Worm (Caenorhabditis elegans): ENCODE data around the gene trm-1.
A peak's percentile ranks its signal among the peaks of the same experiment; 100 is the strongest.

trm-1 gene

DNA sequence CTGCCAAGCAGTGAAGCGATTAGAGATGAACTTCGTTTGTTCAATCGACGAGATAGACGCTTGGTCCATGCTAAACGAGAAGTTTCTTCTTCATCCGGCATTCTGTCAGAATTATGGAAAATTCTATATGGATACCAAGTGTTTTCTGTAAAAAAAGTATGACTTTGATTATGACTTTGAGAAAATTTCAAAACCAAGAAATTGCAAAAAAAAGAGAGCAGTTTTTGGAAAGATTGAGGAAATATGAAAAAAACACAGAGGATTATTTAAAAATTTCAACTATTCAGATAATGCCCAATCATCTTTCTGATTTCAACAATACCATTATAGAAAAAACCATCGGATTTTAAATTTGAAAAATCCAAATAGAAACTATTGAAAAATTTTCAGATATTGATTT is 40.1 kb downstream of the trm-1 start, which contains the start of gene par-1:
Gene par-1 (minus strand): TSS at position 101 of the 400 bp plus-strand sequence.
- TF ChIP-seq hlh-30 (tag; optimal IDR thresholded peaks at IDR 0.05; ENCODE audit: insufficient read depth) (no peak), pax-1 (tag; optimal IDR thresholded peaks at IDR 0.05) (no peak), ceh-9 (tag; optimal IDR thresholded peaks at IDR 0.05) (no peak), sox-2 (GFP tag; IDR thresholded peaks at IDR 0.05) (no peak), ama-1 (optimal IDR thresholded peaks at IDR 0.05) (no peak), nhr-11 (tag; optimal IDR thresholded peaks at IDR 0.05) (no peak), sox-4 (tag; optimal IDR thresholded peaks at IDR 0.05) (no peak), che-1 (tag; optimal IDR thresholded peaks at IDR 0.05) (no peak), lim-6 (tag; optimal IDR thresholded peaks at IDR 0.05) (no peak), fkh-10 (GFP tag; optimal IDR thresholded peaks at IDR 0.05) (no peak), pros-1 (tag; optimal IDR thresholded peaks at IDR 0.05) (no peak), hlh-15 (tag; optimal IDR thresholded peaks at IDR 0.05) (no peak), ceh-48 (tag; optimal IDR thresholded peaks at IDR 0.05) (no peak), elt-4 (tag; optimal IDR thresholded peaks at IDR 0.05) (no peak), hlh-8 (tag; optimal IDR thresholded peaks at IDR 0.05) (no peak), ets-4 (tag; optimal IDR thresholded peaks at IDR 0.05) (no peak)

ce11 chrV:14143634-14144033 is 41.8 kb downstream of the trm-1 start:
- TF ChIP-seq ceh-48 (tag; optimal IDR thresholded peaks at IDR 0.05) (no peak), sox-2 (GFP tag; IDR thresholded peaks at IDR 0.05) (no peak), hlh-13 (GFP tag; optimal IDR thresholded peaks at IDR 0.05) (no peak), hlh-6 (tag; optimal IDR thresholded peaks at IDR 0.05) (no peak), fkh-6 (tag; optimal IDR thresholded peaks at IDR 0.05) (no peak), che-1 (tag; optimal IDR thresholded peaks at IDR 0.05) (no peak), odd-2 (tag; optimal IDR thresholded peaks at IDR 0.05) (no peak), unc-42 (tag; optimal IDR thresholded peaks at IDR 0.05) (peak; percentile 70)

- no peak for TF ChIP-seq C08G9.2 (tag; optimal IDR thresholded peaks at IDR 0.05)
- no peak for TF ChIP-seq unc-3 (GFP tag; conservative IDR thresholded peaks at IDR 0.05)
- no peak for TF ChIP-seq unc-3 (tag; optimal IDR thresholded peaks at IDR 0.05)
- TF ChIP-seq hlh-13 (GFP tag; optimal IDR thresholded peaks at IDR 0.05), result no peak
- no peak for TF ChIP-seq ceh-9 (tag; optimal IDR thresholded peaks at IDR 0.05)
- TF ChIP-seq pros-1 (tag; optimal IDR thresholded peaks at IDR 0.05), result no peak
- TF ChIP-seq ets-4 (tag; optimal IDR thresholded peaks at IDR 0.05), result no peak
Measured at ce11 chrV:14141846-14142245, 43.6 kb downstream of the trm-1 start.

DNA sequence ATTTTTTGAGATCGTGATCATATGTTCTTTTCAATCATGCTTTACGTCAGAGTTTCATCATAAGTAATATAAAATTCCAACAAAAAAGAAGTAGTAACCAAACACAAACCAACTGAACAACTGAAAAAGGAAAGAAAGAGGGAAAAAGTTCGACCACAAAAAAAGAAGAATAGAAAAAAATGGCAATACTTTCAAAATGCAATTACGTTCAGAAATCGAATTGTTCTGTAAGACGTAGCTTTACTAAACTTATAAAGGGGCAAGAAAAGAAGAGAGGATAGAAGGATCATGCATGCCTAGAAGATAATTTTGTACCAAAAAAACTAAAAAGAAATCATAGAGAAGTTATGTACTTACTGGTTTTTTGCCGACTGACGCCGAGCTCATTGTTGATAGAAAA is 44.7 kb downstream of the trm-1 start:
- TF ChIP-seq fkh-10 (GFP tag; optimal IDR thresholded peaks at IDR 0.05), result no peak
- peak; percentile 94 for TF ChIP-seq unc-42 (tag; optimal IDR thresholded peaks at IDR 0.05)
- no peak for TF ChIP-seq ceh-9 (tag; optimal IDR thresholded peaks at IDR 0.05)

DNA sequence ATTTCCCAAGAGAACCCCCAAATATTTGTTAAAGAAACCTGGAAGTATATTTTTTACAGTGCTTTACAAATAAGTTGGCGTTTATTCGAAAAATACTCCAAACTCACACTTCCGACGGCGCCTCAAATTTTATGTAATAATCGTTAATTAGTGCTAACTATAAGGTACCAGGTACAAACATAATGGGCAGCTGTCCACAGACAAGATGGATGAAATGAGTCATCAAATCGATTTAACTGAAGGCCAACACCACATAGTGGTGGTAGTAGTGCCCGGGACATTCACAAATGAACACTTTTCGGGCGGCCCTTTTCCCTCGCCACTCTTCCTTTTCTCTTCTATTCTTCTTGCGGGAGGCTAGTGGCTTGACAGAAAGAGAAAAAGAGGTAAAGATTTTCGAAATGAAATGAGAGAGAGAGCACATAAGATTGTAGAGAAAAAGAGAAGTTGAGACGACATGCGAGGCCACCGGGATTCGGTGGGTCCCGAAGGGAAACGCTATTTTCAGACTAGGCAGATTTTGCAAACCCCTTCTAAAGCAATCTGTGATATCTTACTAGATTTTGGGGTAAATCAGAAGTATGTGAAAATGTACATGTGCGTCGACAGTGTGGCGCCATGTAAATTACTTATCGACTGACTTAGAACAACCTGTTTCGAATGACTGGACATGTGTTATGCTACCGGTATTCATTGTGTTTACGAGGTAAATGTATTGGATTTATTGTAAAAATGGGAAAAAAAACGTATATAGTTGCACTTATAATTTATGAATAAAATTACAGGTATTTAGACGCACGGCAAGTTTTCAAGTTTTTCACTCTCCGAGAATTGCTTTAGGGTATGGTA is 45.9 kb downstream of the trm-1 start:
- TF ChIP-seq sdc-2 (tag; optimal IDR thresholded peaks at IDR 0.05) (no peak), hlh-6 (tag; optimal IDR thresholded peaks at IDR 0.05) (no peak), hlh-15 (tag; optimal IDR thresholded peaks at IDR 0.05) (no peak), C08G9.2 (tag; optimal IDR thresholded peaks at IDR 0.05) (no peak), ceh-30 (tag; optimal IDR thresholded peaks at IDR 0.05) (no peak), ceh-22 (tag; optimal IDR thresholded peaks at IDR 0.05) (no peak), unc-42 (tag; optimal IDR thresholded peaks at IDR 0.05) (peak; percentile 23), rnt-1 (tag; optimal IDR thresholded peaks at IDR 0.05) (peak; percentile 29), zip-5 (tag; optimal IDR thresholded peaks at IDR 0.05) (no peak), tbx-2 (tag; optimal IDR thresholded peaks at IDR 0.05) (peak; percentile 18), fkh-10 (GFP tag; optimal IDR thresholded peaks at IDR 0.05) (no peak), C38D4.7 (GFP tag; optimal IDR thresholded peaks at IDR 0.05) (no peak), gmeb-2 (tag; optimal IDR thresholded peaks at IDR 0.05) (no peak), sox-2 (GFP tag; IDR thresholded peaks at IDR 0.05) (no peak), mec-3 (tag; optimal IDR thresholded peaks at IDR 0.05; ENCODE audit: borderline replicate concordance) (no peak), ztf-16 (tag; optimal IDR thresholded peaks at IDR 0.05) (no peak), nfya-1 (tag; optimal IDR thresholded peaks at IDR 0.05) (peak; percentile 43), syd-9 (tag; optimal IDR thresholded peaks at IDR 0.05) (no peak), K02D7.2 (tag; optimal IDR thresholded peaks at IDR 0.05) (no peak), pat-9 (tag; optimal IDR thresholded peaks at IDR 0.05) (no peak), pros-1 (tag; optimal IDR thresholded peaks at IDR 0.05) (no peak), ceh-31 (tag; optimal IDR thresholded peaks at IDR 0.05) (peak; percentile 35), ceh-48 (tag; optimal IDR thresholded peaks at IDR 0.05) (peak; percentile 25), pha-2 (tag; optimal IDR thresholded peaks at IDR 0.05) (no peak), elt-2 (tag; optimal IDR thresholded peaks at IDR 0.05) (no peak), F13H6.1 (tag; optimal IDR thresholded peaks at IDR 0.05) (no peak), hlh-8 (tag; optimal IDR thresholded peaks at IDR 0.05) (no peak), pax-1 (tag; optimal IDR thresholded peaks at IDR 0.05) (no peak)

Measured in whole organism, late embryonic.